Fruit fly (Drosophila melanogaster) whole organism, embryonic: ENCODE measurements around the gene beat-VI.

Experiments used
- BEAF-32 ChIP-seq: fragments of 200-800 bp; sonication (Bioruptor generic); optimal IDR thresholded peaks from 3 replicates; lab custom pipeline; 2017; ENCODE audit warnings: missing biosample characterization, missing genetic modification characterization, mild to moderate bottlenecking, moderate library complexity, missing genetic modification reagents
- BtbVII ChIP-seq: fragments of 200-800 bp; sonication (Bioruptor generic); optimal IDR thresholded peaks from 3 replicates; lab custom pipeline; 2017; ENCODE audit warnings: missing biosample characterization, mild to moderate bottlenecking, missing genetic modification characterization
- Bteb2 ChIP-seq: fragments of 200-800 bp; sonication (Bioruptor generic); optimal IDR thresholded peaks from 2 replicates; lab custom pipeline; 2016; ENCODE audit warnings: missing biosample characterization, missing genetic modification characterization
- CG1024 ChIP-seq: fragments of 200-800 bp; sonication (Bioruptor generic); IDR thresholded peaks from 2 replicates; pipeline ENCODE4 v1.3.6; 2022; ENCODE audit warnings: missing biosample characterization, missing genetic modification characterization
- CG10462 ChIP-seq: fragments of 200-800 bp; sonication (Bioruptor generic); optimal IDR thresholded peaks from 2 replicates; lab custom pipeline; 2016; ENCODE audit warnings: missing biosample characterization, missing genetic modification characterization
- CG11723 ChIP-seq: fragments of 200-800 bp; sonication (Bioruptor generic); optimal IDR thresholded peaks from 2 replicates; lab custom pipeline; 2017; ENCODE audit warnings: missing biosample characterization, mild to moderate bottlenecking, missing genetic modification characterization
- CG15479 ChIP-seq: fragments of 200-800 bp; sonication (Bioruptor generic); optimal IDR thresholded peaks from 3 replicates; lab custom pipeline; 2019; ENCODE audit warnings: missing biosample characterization, mild to moderate bottlenecking, missing genetic modification characterization, moderate library complexity
- CG2875 ChIP-seq: fragments of 200-800 bp; sonication (Bioruptor generic); optimal IDR thresholded peaks from 2 replicates; lab custom pipeline; 2017; ENCODE audit warnings: missing biosample characterization, mild to moderate bottlenecking, missing genetic modification characterization, missing genetic modification reagents
- CG30020 ChIP-seq: fragments of 200-800 bp; optimal IDR thresholded peaks from 2 replicates; lab custom pipeline; 2019; ENCODE audit warnings: missing biosample characterization, mild to moderate bottlenecking, missing genetic modification characterization, moderate library complexity
- CG33557 ChIP-seq: fragments of 200-800 bp; sonication (Bioruptor generic); optimal IDR thresholded peaks from 2 replicates; lab custom pipeline; 2019; ENCODE audit warnings: missing biosample characterization, mild to moderate bottlenecking, missing genetic modification characterization, moderate library complexity
- CG3407 ChIP-seq: fragments of 200-800 bp; sonication (Bioruptor generic); optimal IDR thresholded peaks from 2 replicates; lab custom pipeline; 2018; ENCODE audit warnings: missing biosample characterization, mild to moderate bottlenecking, missing genetic modification characterization
- CG4328 ChIP-seq: fragments of 200-800 bp; sonication (Bioruptor generic); optimal IDR thresholded peaks from 3 replicates; lab custom pipeline; 2017; ENCODE audit warnings: missing biosample characterization, missing genetic modification reagents, missing genetic modification characterization
- CG4424 ChIP-seq: fragments of 200-800 bp; sonication (Bioruptor generic); optimal IDR thresholded peaks from 3 replicates; lab custom pipeline; 2016; ENCODE audit warnings: missing biosample characterization, missing genetic modification characterization
- CG4854 ChIP-seq: fragments of 200-800 bp; sonication (Bioruptor generic); optimal IDR thresholded peaks from 2 replicates; lab custom pipeline; 2016; ENCODE audit warnings: missing biosample characterization, missing genetic modification characterization, inconsistent platforms
- CG6683 ChIP-seq: fragments of 200-800 bp; sonication (Bioruptor generic); optimal IDR thresholded peaks from 2 replicates; lab custom pipeline; 2017; ENCODE audit warnings: missing biosample characterization, mild to moderate bottlenecking, missing genetic modification characterization, missing genetic modification reagents
- CG6791 ChIP-seq: fragments of 200-800 bp; sonication (Bioruptor generic); IDR thresholded peaks from 3 replicates; pipeline ENCODE4 v1.3.6; 2022; ENCODE audit warnings: missing biosample characterization, missing genetic modification characterization; ENCODE audit not compliant: partially characterized antibody
- CG7839 ChIP-seq: fragments of 200-800 bp; sonication (Bioruptor generic); optimal IDR thresholded peaks from 3 replicates; lab custom pipeline; 2018; ENCODE audit warnings: missing biosample characterization, mild to moderate bottlenecking, missing genetic modification characterization, moderate library complexity
- CG8944 ChIP-seq: fragments of 200-800 bp; sonication (Bioruptor generic); optimal IDR thresholded peaks from 3 replicates; lab custom pipeline; 2016; ENCODE audit warnings: missing biosample characterization, missing genetic modification characterization
- CG9932 ChIP-seq: fragments of 200-800 bp; sonication (Bioruptor generic); IDR thresholded peaks from 2 replicates; pipeline ENCODE4 v1.3.6; 2022; ENCODE audit warnings: missing biosample characterization, missing genetic modification characterization
- CTCF ChIP-seq: fragments of 200-800 bp; sonication (Bioruptor generic); optimal IDR thresholded peaks from 2 replicates; lab custom pipeline; 2017; ENCODE audit warnings: missing biosample characterization, mild to moderate bottlenecking, missing genetic modification characterization, moderate library complexity
- HmgZ ChIP-seq: fragments of 200-800 bp; sonication (Bioruptor generic); optimal IDR thresholded peaks from 2 replicates; lab custom pipeline; 2018; ENCODE audit warnings: missing biosample characterization, mild to moderate bottlenecking, missing genetic modification characterization
- Lpt ChIP-seq: fragments of >200 bp; optimal IDR thresholded peaks from 2 replicates; lab custom pipeline; 2018; ENCODE audit warnings: missing biosample characterization, missing genetic modification characterization
- MBD-R2 ChIP-seq: fragments of 200-800 bp; sonication (Bioruptor generic); IDR thresholded peaks from 2 replicates; pipeline ENCODE4 v1.3.6; 2022; ENCODE audit warnings: missing biosample characterization, missing genetic modification characterization
- MESR4 ChIP-seq: fragments of 200-800 bp; sonication (Bioruptor generic); optimal IDR thresholded peaks from 2 replicates; lab custom pipeline; 2018; ENCODE audit warnings: missing biosample characterization, mild to moderate bottlenecking, missing genetic modification characterization, moderate library complexity
- Med ChIP-seq: fragments of 200-800 bp; sonication (Bioruptor generic); peaks from one replicate; lab custom pipeline; 2016; ENCODE audit warnings: missing biosample characterization, missing genetic modification characterization, mild to moderate bottlenecking, inconsistent platforms, moderate library complexity
- Mrtf ChIP-seq: fragments of 200-800 bp; sonication (Bioruptor generic); IDR thresholded peaks from 3 replicates; pipeline ENCODE4 v1.3.6; 2022; ENCODE audit warnings: missing biosample characterization, missing genetic modification characterization
- Nf-YB ChIP-seq: fragments of 200-800 bp; sonication (Bioruptor generic); optimal IDR thresholded peaks from 3 replicates; lab custom pipeline; 2019; ENCODE audit warnings: missing biosample characterization, mild to moderate bottlenecking, missing genetic modification characterization, moderate library complexity
- NfI ChIP-seq: fragments of 200-800 bp; sonication (Bioruptor generic); optimal IDR thresholded peaks from 3 replicates; lab custom pipeline; 2018; ENCODE audit warnings: missing biosample characterization, mild to moderate bottlenecking, missing genetic modification characterization, moderate library complexity
- Oaz ChIP-seq: fragments of 200-800 bp; sonication (Bioruptor generic); IDR thresholded peaks from 2 replicates; pipeline ENCODE4 v1.3.6; 2022; ENCODE audit warnings: missing biosample characterization, missing genetic modification characterization
- Rx ChIP-seq: fragments of 200-800 bp; sonication (Bioruptor generic); IDR thresholded peaks from 2 replicates; pipeline ENCODE4 v1.3.6; 2022; ENCODE audit warnings: missing biosample characterization, missing genetic modification characterization
- Side ChIP-seq: fragments of 200-800 bp; sonication (Bioruptor generic); optimal IDR thresholded peaks from 2 replicates; lab custom pipeline; 2016; ENCODE audit warnings: missing biosample characterization, missing genetic modification characterization
- Spps ChIP-seq: fragments of 200-800 bp; sonication (Bioruptor generic); optimal IDR thresholded peaks from 2 replicates; lab custom pipeline; 2018; ENCODE audit warnings: missing biosample characterization, mild to moderate bottlenecking, missing genetic modification characterization
- Ssrp ChIP-seq: fragments of 200-800 bp; sonication (Bioruptor generic); optimal IDR thresholded peaks from 2 replicates; lab custom pipeline; 2018; ENCODE audit warnings: missing biosample characterization, mild to moderate bottlenecking, missing genetic modification characterization, moderate library complexity
- ap ChIP-seq: fragments of 200-800 bp; sonication (Bioruptor generic); IDR thresholded peaks from 2 replicates; pipeline ENCODE4 v1.3.6; 2022; ENCODE audit warnings: missing biosample characterization, missing genetic modification characterization
- ci ChIP-seq: fragments of 200-800 bp; sonication (Bioruptor generic); IDR thresholded peaks from 3 replicates; pipeline ENCODE4 v1.3.6; 2022; ENCODE audit warnings: missing biosample characterization, missing genetic modification characterization
- crp ChIP-seq, 2 experiments: fragments of 200-800 bp; sonication (Bioruptor generic); optimal IDR thresholded peaks; 2 replicates in 1 of 2; 3 replicates in 1 of 2; lab custom pipeline; 2017; ENCODE audit warnings: missing biosample characterization in 2 of 2, missing genetic modification characterization in 2 of 2, mild to moderate bottlenecking in 1 of 2, moderate library complexity in 1 of 2
- dan ChIP-seq: fragments of 200-800 bp; sonication (Bioruptor generic); IDR thresholded peaks from 2 replicates; pipeline ENCODE4 v1.3.6; 2022; ENCODE audit warnings: missing biosample characterization, missing genetic modification characterization
- en ChIP-seq: fragments of 200-800 bp; sonication (Bioruptor generic); optimal IDR thresholded peaks from 2 replicates; lab custom pipeline; 2016; ENCODE audit warnings: missing biosample characterization, missing genetic modification characterization
- ewg ChIP-seq: fragments of 200-800 bp; sonication (Bioruptor generic); optimal IDR thresholded peaks from 3 replicates; lab custom pipeline; 2017; ENCODE audit warnings: mild to moderate bottlenecking, missing biosample characterization, missing genetic modification reagents, missing genetic modification characterization
- exex ChIP-seq: fragments of 200-800 bp; sonication (Bioruptor generic); optimal IDR thresholded peaks from 4 replicates; lab custom pipeline; 2018; ENCODE audit warnings: missing biosample characterization, mild to moderate bottlenecking, missing genetic modification characterization, moderate library complexity
- eyg ChIP-seq: fragments of 200-800 bp; sonication (Bioruptor generic); optimal IDR thresholded peaks from 3 replicates; lab custom pipeline; 2016; ENCODE audit warnings: missing biosample characterization, missing genetic modification characterization
- gsb-n ChIP-seq: fragments of 200-800 bp; sonication (Bioruptor generic); optimal IDR thresholded peaks from 3 replicates; lab custom pipeline; 2018; ENCODE audit warnings: missing biosample characterization, mild to moderate bottlenecking, missing genetic modification characterization
- mirr ChIP-seq: fragments of 200-800 bp; sonication (Bioruptor generic); optimal IDR thresholded peaks from 3 replicates; lab custom pipeline; 2018; ENCODE audit warnings: missing biosample characterization, mild to moderate bottlenecking, missing genetic modification characterization
- onecut ChIP-seq: fragments of 200-800 bp; sonication (Bioruptor generic); IDR thresholded peaks from 2 replicates; pipeline ENCODE4 v1.3.6; 2022; ENCODE audit warnings: missing biosample characterization, missing genetic modification characterization
- p53 ChIP-seq: fragments of 200-800 bp; sonication (Bioruptor generic); optimal IDR thresholded peaks from 2 replicates; lab custom pipeline; 2016; ENCODE audit warnings: missing biosample characterization, missing genetic modification characterization
- repo ChIP-seq: fragments of 200-800 bp; sonication (Bioruptor generic); optimal IDR thresholded peaks from 2 replicates; lab custom pipeline; 2016; ENCODE audit warnings: missing biosample characterization, missing genetic modification characterization
- ro ChIP-seq: fragments of 200-800 bp; sonication (Bioruptor generic); IDR thresholded peaks from 2 replicates; pipeline ENCODE4 v1.3.6; 2022; ENCODE audit warnings: missing biosample characterization, missing genetic modification characterization
- row ChIP-seq: fragments of 200-800 bp; sonication (Bioruptor generic); IDR thresholded peaks from 3 replicates; pipeline ENCODE4 v1.3.6; 2022; ENCODE audit warnings: missing biosample characterization, missing genetic modification characterization
- salm ChIP-seq: fragments of 200-800 bp; sonication (Bioruptor generic); optimal IDR thresholded peaks from 2 replicates; lab custom pipeline; 2018; ENCODE audit warnings: missing biosample characterization, mild to moderate bottlenecking, missing genetic modification characterization
- tna ChIP-seq: fragments of 200-800 bp; sonication (Bioruptor generic); IDR thresholded peaks from 2 replicates; pipeline ENCODE4 v1.3.6; 2022; ENCODE audit warnings: missing biosample characterization, missing genetic modification characterization; ENCODE audit not compliant: partially characterized antibody

Gene beat-VI

dm6 chr3R:28484257-28484656, 66.2 kb downstream of the beat-VI start, which contains the start of gene CG1894 (continued):
- no peak for TF ChIP-seq CG4328 (GFP tag; lab: Kevin White, UChicago)

dm6 chr3R:28486653-28487052, 68.6 kb downstream of the beat-VI start, which contains the start of gene Dhc98D:
Gene Dhc98D, plus strand, starts transcription at chr3R:28486953.
- TF ChIP-seq gsb-n (tag; lab: Kevin White, UChicago) (no peak), p53 (GFP tag; lab: Kevin White, UChicago) (no peak), Mrtf (no peak), mirr (no peak), tna (GFP tag; lab: Robert Waterston, UW) (no peak), ci (no peak), CG4424 (GFP tag; lab: Kevin White, UChicago) (no peak), Rx (GFP tag; lab: Robert Waterston, UW) (no peak), repo (GFP tag; lab: Kevin White, UChicago) (no peak), CTCF (GFP tag; lab: Kevin White, UChicago) (no peak), CG6791 (GFP tag; lab: Robert Waterston, UW) (no peak), BtbVII (GFP tag; lab: Kevin White, UChicago) (no peak), Side (no peak), HmgZ (tag; lab: Kevin White, UChicago) (no peak), Lpt (GFP tag; lab: Kevin White, UChicago) (no peak), Nf-YB (GFP tag; lab: Kevin White, UChicago) (no peak)

- no peak for TF ChIP-seq row (GFP tag; lab: Robert Waterston, UW)
- no peak for TF ChIP-seq CG30020 (tag; lab: Kevin White, UChicago)
- TF ChIP-seq en (GFP tag; lab: Kevin White, UChicago): no peak
- peak; percentile 2 for TF ChIP-seq MESR4 (GFP tag; lab: Kevin White, UChicago)
- no peak for TF ChIP-seq CG8944 (GFP tag; lab: Kevin White, UChicago)
- TF ChIP-seq CG1024 (GFP tag; lab: Robert Waterston, UW): no peak
- no peak for TF ChIP-seq dan (GFP tag; lab: Robert Waterston, UW)
- TF ChIP-seq CG2875 (GFP tag; lab: Kevin White, UChicago): no peak
- TF ChIP-seq exex (tag; lab: Kevin White, UChicago): no peak
- TF ChIP-seq CG3407 (GFP tag; lab: Kevin White, UChicago): no peak
- no peak for TF ChIP-seq NfI
- TF ChIP-seq CG15479 (GFP tag; lab: Kevin White, UChicago): no peak
- no peak for TF ChIP-seq repo (GFP tag; lab: Kevin White, UChicago)
- peak; percentile 93 for TF ChIP-seq ewg (GFP tag; lab: Kevin White, UChicago)
- TF ChIP-seq CG9932 (GFP tag; lab: Robert Waterston, UW): no peak
- no peak for TF ChIP-seq Bteb2 (GFP tag; lab: Kevin White, UChicago)
- no peak for TF ChIP-seq Spps
- no peak for TF ChIP-seq BEAF-32 (GFP tag; lab: Kevin White, UChicago)
- TF ChIP-seq CG33557 (GFP tag; lab: Kevin White, UChicago): no peak
- no peak for TF ChIP-seq CG6683 (GFP tag; lab: Kevin White, UChicago)
- TF ChIP-seq MBD-R2 (GFP tag; lab: Robert Waterston, UW): peak; percentile 85
- peak in 1 of 2 experiments; percentile 59 for TF ChIP-seq crp (GFP tag; optimal IDR thresholded peaks at IDR 0.05; lab: Kevin White, UChicago)
- peak; percentile 99 for TF ChIP-seq onecut (GFP tag; lab: Robert Waterston, UW)
- TF ChIP-seq Ssrp (tag; lab: Kevin White, UChicago): no peak
- TF ChIP-seq ap: no peak
- TF ChIP-seq CG10462 (GFP tag; lab: Kevin White, UChicago): no peak
- peak; percentile 23 for TF ChIP-seq Med (GFP tag; lab: Kevin White, UChicago)
- no peak for TF ChIP-seq CG7839
- no peak for TF ChIP-seq salm (tag; lab: Kevin White, UChicago)
- no peak for TF ChIP-seq ro (GFP tag; lab: Robert Waterston, UW)
- TF ChIP-seq CG11723 (GFP tag; lab: Kevin White, UChicago): no peak
- TF ChIP-seq CG4854 (GFP tag; lab: Kevin White, UChicago): no peak
- no peak for TF ChIP-seq Oaz (GFP tag; lab: Robert Waterston, UW)
- no peak for TF ChIP-seq eyg (GFP tag; lab: Kevin White, UChicago)
These were observed 102.4 kb downstream of the beat-VI start, which contains the start of gene CG31051 for dm6 chr3R:28520401-28520800. Gene CG31051, minus strand, starts transcription at chr3R:28520515.
